Worm (Caenorhabditis elegans) whole organism, L4 larva: Measurements from ENCODE around the gene lim-6.

ENCODE experiments used
- F37D6.2 ChIP-seq: sonication (generic microtip); optimal IDR thresholded peaks from 2 replicates; lab custom pipeline; 2016; ENCODE audit warnings: mild to moderate bottlenecking, missing genetic modification characterization, missing compliant biosample characterization
- F44E2.7 ChIP-seq: fragments of 200-800 bp; sonication (Bioruptor generic); IDR thresholded peaks from 2 replicates; pipeline ENCODE4 v2.1.2; 2022; ENCODE audit warnings: missing genetic modification characterization, missing compliant biosample characterization
- F49E8.2 ChIP-seq: sonication (generic microtip); optimal IDR thresholded peaks from 2 replicates; lab custom pipeline; 2016; ENCODE audit warnings: missing compliant biosample characterization, mild to moderate bottlenecking, missing genetic modification characterization, borderline replicate concordance
- T20F7.1 ChIP-seq: fragments of 200-800 bp; sonication (Bioruptor generic); optimal IDR thresholded peaks from 2 replicates; lab custom pipeline; 2018; ENCODE audit warnings: mild to moderate bottlenecking, missing genetic modification characterization, missing compliant biosample characterization
- ceh-28 ChIP-seq: fragments of 150-350 bp; optimal IDR thresholded peaks from 2 replicates; lab custom pipeline; 2014; ENCODE audit warnings: missing biosample characterization, missing genetic modification reagents, missing genetic modification characterization
- ceh-82 ChIP-seq: sonication (generic microtip); optimal IDR thresholded peaks from 2 replicates; lab custom pipeline; 2017; ENCODE audit warnings: missing biosample characterization, missing genetic modification characterization
- ces-1 ChIP-seq: fragments of 150-350 bp; sonication (generic microtip); optimal IDR thresholded peaks from 4 replicates; lab custom pipeline; 2014; ENCODE audit warnings: missing biosample characterization, missing genetic modification reagents, missing genetic modification characterization
- cey-2 ChIP-seq: sonication (generic microtip); optimal IDR thresholded peaks from 3 replicates; lab custom pipeline; 2017; ENCODE audit warnings: missing genetic modification characterization, mild to moderate bottlenecking, missing compliant biosample characterization, antibody characterized with exemption, borderline replicate concordance; ENCODE audit not compliant: insufficient read depth
- daf-16 ChIP-seq, 3 experiments: sonication (generic microtip); optimal IDR thresholded peaks; 2 replicates each; lab custom pipeline; 2016 to 2017; ENCODE audit warnings: missing genetic modification characterization in 3 of 3, missing genetic modification reagents in 3 of 3, mild to moderate bottlenecking in 2 of 3, missing compliant biosample characterization in 2 of 3, missing biosample characterization in 1 of 3, moderate library complexity in 1 of 3
- dmd-8 ChIP-seq: fragments of 200-800 bp; sonication (Bioruptor generic); IDR thresholded peaks from 2 replicates; pipeline ENCODE4 v1.3.6; 2022; ENCODE audit warnings: missing genetic modification characterization, missing compliant biosample characterization
- dmd-9 ChIP-seq: fragments of 200-800 bp; sonication (Bioruptor generic); IDR thresholded peaks from 2 replicates; pipeline ENCODE4 v1.3.6; 2022; ENCODE audit warnings: missing genetic modification reagents, missing genetic modification characterization, missing compliant biosample characterization
- dve-1 ChIP-seq: sonication (generic microtip); optimal IDR thresholded peaks from 2 replicates; lab custom pipeline; 2017; ENCODE audit warnings: antibody characterized with exemption, mild to moderate bottlenecking, missing genetic modification characterization, missing compliant biosample characterization; ENCODE audit not compliant: insufficient read depth
- egl-27 ChIP-seq: sonication (generic microtip); optimal IDR thresholded peaks from 3 replicates; lab custom pipeline; 2017; ENCODE audit warnings: missing biosample characterization, missing genetic modification reagents, missing genetic modification characterization
- fos-1 ChIP-seq: fragments of 150-350 bp; optimal IDR thresholded peaks from 2 replicates; lab custom pipeline; 2014; ENCODE audit warnings: missing biosample characterization, missing genetic modification characterization
- hif-1 ChIP-seq, 2 experiments: sonication (generic microtip); optimal IDR thresholded peaks; 2 replicates each; lab custom pipeline; 2016 to 2017; ENCODE audit warnings: missing compliant biosample characterization in 2 of 2, missing genetic modification characterization in 2 of 2, missing genetic modification reagents in 2 of 2, missing genotype in 2 of 2, mild to moderate bottlenecking in 1 of 2
- hlh-30 ChIP-seq: sonication (generic microtip); optimal IDR thresholded peaks from 2 replicates; lab custom pipeline; 2017; ENCODE audit warnings: antibody characterized with exemption, mild to moderate bottlenecking, missing genetic modification characterization, missing compliant biosample characterization; ENCODE audit not compliant: insufficient read depth
- lin-39 ChIP-seq: fragments of 150-350 bp; optimal IDR thresholded peaks from 2 replicates; lab custom pipeline; 2014; ENCODE audit warnings: missing biosample characterization, missing genetic modification reagents, missing genetic modification characterization
- lsy-2 ChIP-seq, 2 experiments: fragments of 150-350 bp in 1 of 2; sonication (generic microtip) in 1 of 2; optimal IDR thresholded peaks; 2 replicates each; lab custom pipeline; 2014 to 2017; ENCODE audit warnings: missing biosample characterization in 2 of 2, missing genetic modification characterization in 2 of 2
- mdl-1 ChIP-seq, 2 experiments: fragments of 150-350 bp in 1 of 2; sonication (generic microtip) in 1 of 2; optimal IDR thresholded peaks; 2 replicates each; lab custom pipeline; 2014 to 2017; ENCODE audit warnings: missing biosample characterization in 2 of 2, missing genetic modification characterization in 2 of 2
- mdt-29 ChIP-seq: fragments of 200-800 bp; sonication (Bioruptor generic); IDR thresholded peaks from 2 replicates; pipeline ENCODE4 v1.3.6; 2022; ENCODE audit warnings: missing genetic modification reagents, missing genetic modification characterization, missing compliant biosample characterization
- mep-1 ChIP-seq: fragments of 150-350 bp; sonication (generic microtip); optimal IDR thresholded peaks from 3 replicates; lab custom pipeline; 2014; ENCODE audit warnings: missing biosample characterization, missing genetic modification characterization
- nhr-11 ChIP-seq: fragments of 150-350 bp; optimal IDR thresholded peaks from 2 replicates; lab custom pipeline; 2014; ENCODE audit warnings: missing biosample characterization, missing genetic modification characterization
- nhr-25 ChIP-seq: sonication (generic microtip); optimal IDR thresholded peaks from 2 replicates; lab custom pipeline; 2017; ENCODE audit warnings: missing genetic modification characterization, mild to moderate bottlenecking, missing compliant biosample characterization, antibody characterized with exemption, moderate library complexity, borderline replicate concordance; ENCODE audit not compliant: insufficient read depth
- nhr-41 ChIP-seq: fragments of 200-800 bp; sonication (Bioruptor generic); IDR thresholded peaks from 2 replicates; pipeline ENCODE4 v1.3.6; 2022; ENCODE audit warnings: missing genetic modification reagents, missing genetic modification characterization, missing compliant biosample characterization
- nhr-48 ChIP-seq: sonication (generic microtip); optimal IDR thresholded peaks from 2 replicates; lab custom pipeline; 2016; ENCODE audit warnings: mild to moderate bottlenecking, missing genetic modification characterization, missing compliant biosample characterization
- nhr-76 ChIP-seq: fragments of 150-350 bp; optimal IDR thresholded peaks from 2 replicates; lab custom pipeline; 2014; ENCODE audit warnings: missing biosample characterization, missing genetic modification characterization
- rbr-2 ChIP-seq: sonication (generic microtip); optimal IDR thresholded peaks from 2 replicates; lab custom pipeline; 2016; ENCODE audit warnings: missing genotype, missing genetic modification characterization, missing compliant biosample characterization
- sdz-12 ChIP-seq: fragments of 200-800 bp; sonication (Bioruptor generic); optimal IDR thresholded peaks from 2 replicates; lab custom pipeline; 2018; ENCODE audit warnings: mild to moderate bottlenecking, missing genetic modification characterization, missing compliant biosample characterization
- tra-1 ChIP-seq: fragments of 200-800 bp; sonication (Bioruptor generic); IDR thresholded peaks from 2 replicates; pipeline ENCODE4 v1.3.6; 2022; ENCODE audit warnings: missing genetic modification reagents, missing genetic modification characterization, missing compliant biosample characterization
- unc-130 ChIP-seq: sonication (generic microtip); optimal IDR thresholded peaks from 2 replicates; lab custom pipeline; 2016; ENCODE audit warnings: missing genetic modification reagents, missing genetic modification characterization, missing compliant biosample characterization
- unc-39 ChIP-seq: sonication (generic microtip); optimal IDR thresholded peaks from 2 replicates; lab custom pipeline; 2017; ENCODE audit warnings: missing biosample characterization, missing genetic modification characterization
- unc-62 ChIP-seq, 3 experiments: fragments of 150-350 bp in 1 of 3; sonication (generic microtip); optimal IDR thresholded peaks in 2 of 3; peaks in 1 of 3; 1 replicate in 1 of 3; 2 replicates in 2 of 3; lab custom pipeline; 2014 to 2017; ENCODE audit warnings: missing biosample characterization in 3 of 3, missing genetic modification characterization in 3 of 3, missing genetic modification reagents in 3 of 3, missing genotype in 1 of 3
- zfp-3 ChIP-seq: fragments of 200-800 bp; sonication (Bioruptor generic); conservative IDR thresholded peaks from 2 replicates; pipeline ENCODE4 v1.3.6; 2022; ENCODE audit warnings: missing genetic modification reagents, missing genetic modification characterization, missing compliant biosample characterization

The lim-6 gene

DNA sequence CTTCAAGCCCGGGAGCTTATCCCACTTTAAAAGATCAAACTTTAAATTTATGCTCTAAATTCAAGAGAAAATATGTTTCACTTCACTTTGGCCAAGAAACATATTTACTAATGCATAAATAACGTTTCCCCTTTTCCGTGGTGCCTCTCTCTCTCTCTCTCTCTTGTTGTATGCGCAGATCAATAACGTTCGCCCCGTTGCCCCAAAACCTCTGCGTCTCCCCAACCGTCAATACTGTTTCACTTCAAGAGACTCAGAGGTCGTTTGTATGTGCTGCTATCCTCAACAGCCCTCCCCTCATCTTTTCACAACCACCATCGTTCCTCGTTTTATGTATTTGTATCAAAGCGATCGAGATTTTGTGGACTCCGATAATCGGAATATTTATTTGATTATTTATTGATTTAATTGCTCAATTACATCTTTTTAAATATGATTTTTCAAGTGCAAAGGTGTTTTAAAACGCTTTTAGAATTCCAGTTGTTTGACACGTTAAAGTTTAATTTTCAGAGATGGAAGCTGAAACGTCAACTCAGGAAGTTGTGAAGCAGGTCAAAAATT lies 31.5 kb downstream of the lim-6 start, which contains the start of gene ife-4 (continued):
- no peak for TF ChIP-seq F44E2.7 (GFP tag; lab: Robert Waterston, UW)
- no peak for TF ChIP-seq nhr-41 (GFP tag; lab: Robert Waterston, UW)
- no peak for TF ChIP-seq dmd-9
- no peak for TF ChIP-seq unc-130 (GFP tag; lab: Kevin White, UChicago)
- TF ChIP-seq nhr-76: no peak
- TF ChIP-seq rbr-2 (tag; lab: Kevin White, UChicago): peak; percentile 46
- TF ChIP-seq daf-16 (GFP tag; optimal IDR thresholded peaks at IDR 0.05; lab: Kevin White, UChicago): no peak
- TF ChIP-seq daf-16 (tag; optimal IDR thresholded peaks at IDR 0.05; lab: Kevin White, UChicago): no peak
- TF ChIP-seq unc-62 (GFP tag; optimal IDR thresholded peaks at IDR 0.05 in 1 of 2; lab: Kevin White, UChicago): no peak
- TF ChIP-seq unc-62 (tag; optimal IDR thresholded peaks at IDR 0.05; lab: Kevin White, UChicago): no peak
- peak; percentile 1 for TF ChIP-seq F37D6.2 (tag; lab: Kevin White, UChicago)
- peak in 1 of 2 experiments; percentile 49 for TF ChIP-seq lsy-2 (tag; optimal IDR thresholded peaks at IDR 0.05; lab: Kevin White, UChicago)
- TF ChIP-seq ces-1 (GFP tag; lab: Kevin White, UChicago): no peak
- no peak for TF ChIP-seq dmd-8 (GFP tag; lab: Robert Waterston, UW)
- no peak for TF ChIP-seq fos-1 (tag; lab: Kevin White, UChicago)
- no peak for TF ChIP-seq tra-1 (GFP tag; lab: Robert Waterston, UW)
- TF ChIP-seq nhr-48: no peak
- no peak for TF ChIP-seq egl-27 (tag; lab: Kevin White, UChicago)
- TF ChIP-seq cey-2 (tag; lab: Kevin White, UChicago): no peak
- TF ChIP-seq dve-1 (tag; lab: Kevin White, UChicago): no peak
- no peak for TF ChIP-seq nhr-25
- no peak for TF ChIP-seq mdt-29
- TF ChIP-seq F49E8.2: no peak
- TF ChIP-seq hif-1 (tag; optimal IDR thresholded peaks at IDR 0.05; lab: Kevin White, UChicago): peak in 1 of 2 experiments; percentile 13
- peak; percentile 25 for TF ChIP-seq hlh-30
- no peak for TF ChIP-seq lin-39 (tag; lab: Kevin White, UChicago)
- TF ChIP-seq sdz-12 (GFP tag; lab: Kevin White, UChicago): no peak
- peak; percentile 74 for TF ChIP-seq mep-1 (tag; lab: Kevin White, UChicago)

DNA sequence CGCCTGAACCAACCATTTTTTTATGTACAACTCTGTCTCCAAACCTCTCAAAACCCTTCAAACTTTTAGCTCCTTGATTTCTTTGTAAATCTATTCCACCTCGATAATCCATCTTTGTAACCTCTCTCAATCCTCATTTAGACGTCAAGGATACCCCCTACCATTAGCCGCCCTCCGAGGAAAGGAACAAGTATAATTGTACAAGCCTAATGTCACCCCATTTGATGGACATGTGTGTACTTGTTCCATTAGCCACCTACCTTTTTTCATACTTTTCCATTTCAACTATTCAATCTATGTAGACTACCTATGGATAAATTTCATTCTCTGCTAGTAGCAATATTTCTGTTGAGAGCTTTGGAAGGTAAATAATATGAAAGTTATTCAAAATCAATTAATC lies 35.5 kb downstream of the lim-6 start, which contains the start of gene C05D9.4:
TSS of gene C05D9.4 (plus strand) at position 301 of the 400 bp plus-strand sequence.
- no peak for TF ChIP-seq zfp-3 (GFP tag; lab: Robert Waterston, UW)
- no peak for TF ChIP-seq mdl-1 (tag; optimal IDR thresholded peaks at IDR 0.05; lab: Kevin White, UChicago)
- TF ChIP-seq daf-16 (GFP tag; optimal IDR thresholded peaks at IDR 0.05; lab: Kevin White, UChicago): no peak
- no peak for TF ChIP-seq daf-16 (tag; optimal IDR thresholded peaks at IDR 0.05; lab: Kevin White, UChicago)
- no peak for TF ChIP-seq ceh-82 (tag; lab: Kevin White, UChicago)
- TF ChIP-seq, all 104 proteins: peak for 0

DNA sequence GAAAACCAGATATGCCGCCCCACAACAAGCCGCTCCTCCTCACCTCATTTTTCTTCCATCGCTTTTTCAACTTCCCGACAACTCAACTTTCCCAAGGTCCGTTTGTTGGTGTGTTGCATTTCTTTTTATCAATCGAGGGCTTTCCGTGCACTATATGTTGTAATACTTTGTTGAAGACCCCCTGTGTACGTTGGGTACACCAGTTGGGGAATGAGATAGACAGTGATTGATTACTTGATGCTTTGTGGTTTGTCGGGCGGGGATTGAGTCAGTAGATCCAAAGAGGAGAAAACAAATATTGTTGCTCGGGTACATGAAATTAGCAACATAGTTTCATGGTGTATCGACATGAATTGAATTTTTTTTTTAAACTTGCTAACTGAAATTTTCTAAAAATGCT lies 36.6 kb downstream of the lim-6 start:
- no peak for TF ChIP-seq ceh-28 (tag; lab: Kevin White, UChicago)
- TF ChIP-seq daf-16 (GFP tag; optimal IDR thresholded peaks at IDR 0.05; lab: Kevin White, UChicago): peak in 1 of 2 experiments; percentile 56
- no peak for TF ChIP-seq daf-16 (tag; optimal IDR thresholded peaks at IDR 0.05; lab: Kevin White, UChicago)
- peak; percentile 26 for TF ChIP-seq nhr-11
- no peak for TF ChIP-seq nhr-48
- no peak for TF ChIP-seq T20F7.1 (GFP tag; lab: Kevin White, UChicago)
- TF ChIP-seq unc-39 (tag; lab: Kevin White, UChicago): no peak
- peak in 1 of 2 experiments; percentile 91 for TF ChIP-seq unc-62 (GFP tag; optimal IDR thresholded peaks at IDR 0.05 in 1 of 2; lab: Kevin White, UChicago)
- no peak for TF ChIP-seq unc-62 (tag; optimal IDR thresholded peaks at IDR 0.05; lab: Kevin White, UChicago)
